Worm (Caenorhabditis elegans) whole organism, midembryonic: ENCODE results near the gene B0334.20.

Experiments
- T22C8.4 ChIP-seq: fragments of 200-800 bp; sonication (Bioruptor generic); IDR thresholded peaks from 2 replicates; pipeline ENCODE4 v1.3.6; 2022; ENCODE audit warnings: missing genetic modification characterization, missing compliant biosample characterization
- ref-1 ChIP-seq: fragments of 200-800 bp; sonication (Bioruptor generic); conservative IDR thresholded peaks from 2 replicates; pipeline ENCODE4 v1.3.6; 2022; ENCODE audit warnings: missing genetic modification reagents, missing genetic modification characterization, missing compliant biosample characterization
- ztf-29 ChIP-seq: fragments of 200-800 bp; sonication (Bioruptor generic); IDR thresholded peaks from 2 replicates; pipeline ENCODE4 v1.3.6; 2022; ENCODE audit warnings: missing genetic modification reagents, missing genetic modification characterization, missing compliant biosample characterization

DNA sequence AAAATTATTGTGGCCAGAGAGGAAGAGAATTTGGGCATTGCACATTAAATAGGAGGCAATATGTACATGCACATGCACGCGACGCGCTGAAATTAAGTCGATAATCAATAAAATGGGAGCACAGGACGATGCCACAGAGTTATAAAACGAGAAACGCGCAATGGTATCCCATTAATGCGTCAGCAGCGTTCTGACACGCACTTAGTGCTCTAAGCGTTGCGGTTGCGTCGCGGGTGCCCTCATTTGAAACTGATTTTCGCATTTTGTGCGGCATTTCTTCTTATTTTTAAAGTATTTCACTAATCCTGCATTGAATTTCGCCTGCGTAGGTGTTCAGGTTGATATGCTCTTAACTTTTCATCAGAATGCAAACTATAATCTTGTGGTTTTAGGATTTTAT is 47.2 kb downstream of the B0334.20 start, which contains the start of gene rsp-1:
- TF ChIP-seq T22C8.4 (GFP tag; lab: Robert Waterston, UW) (peak; percentile 72; the same call in 1 of the 2 replicates), ref-1 (no peak), ztf-29 (GFP tag; lab: Robert Waterston, UW) (no peak)
